Worm (Caenorhabditis elegans): ENCODE data around the gene Y39B6A.27.

DNA sequence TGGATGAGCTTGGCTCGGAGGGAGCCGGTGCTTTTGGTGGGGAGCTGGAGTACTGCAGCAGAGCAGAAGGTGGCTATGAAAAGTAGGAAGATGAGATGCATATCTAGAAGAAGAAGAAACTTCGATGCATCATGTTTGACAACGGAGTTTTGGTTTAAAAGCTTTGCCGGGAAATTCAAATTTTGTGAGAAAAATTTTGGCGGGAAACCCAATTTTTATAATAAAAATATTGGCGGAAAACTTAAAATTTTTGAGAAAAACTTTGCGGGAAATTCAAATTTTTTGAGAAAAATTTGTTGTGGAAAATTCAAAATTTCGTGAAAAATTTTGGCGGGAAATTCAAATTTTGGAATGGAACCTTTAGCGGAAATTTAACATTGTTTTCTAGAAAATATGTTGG is 13.2 kb downstream of the Y39B6A.27 start, which contains the start of gene asp-15:
- no peak for TF ChIP-seq lsy-2 (tag; optimal IDR thresholded peaks at IDR 0.05)
- no peak for TF ChIP-seq mep-1 (tag; optimal IDR thresholded peaks at IDR 0.05)
- no peak for TF ChIP-seq nhr-237 (tag; optimal IDR thresholded peaks at IDR 0.05)
- TF ChIP-seq ces-1 (GFP tag; optimal IDR thresholded peaks at IDR 0.05): no peak
- no peak for TF ChIP-seq nhr-28 (tag; optimal IDR thresholded peaks at IDR 0.05)
- TF ChIP-seq unc-39 (tag; optimal IDR thresholded peaks at IDR 0.05): no peak
- TF ChIP-seq snpc-4 (tag; optimal IDR thresholded peaks at IDR 0.05): no peak
- no peak for TF ChIP-seq elt-3 (tag; optimal IDR thresholded peaks at IDR 0.05)
- no peak for TF ChIP-seq blmp-1 (tag; optimal IDR thresholded peaks at IDR 0.05)
- no peak for TF ChIP-seq ztf-11 (tag; optimal IDR thresholded peaks at IDR 0.05)
